Worm (Caenorhabditis elegans) whole organism, L4 larva: Measurements from ENCODE around the gene tab-1.
A peak's percentile ranks its signal among the peaks of the same experiment; 100 is the strongest.

Source experiments
- F26F4.8 ChIP-seq: fragments of 200-800 bp; sonication (Bioruptor generic); conservative IDR thresholded peaks from 2 replicates; pipeline ENCODE4 v1.3.6; 2022; ENCODE audit warnings: missing genetic modification characterization, missing compliant biosample characterization
- F49E8.2 ChIP-seq: sonication (generic microtip); optimal IDR thresholded peaks from 2 replicates; lab custom pipeline; 2016; ENCODE audit warnings: missing compliant biosample characterization, mild to moderate bottlenecking, missing genetic modification characterization, borderline replicate concordance
- R02D3.7 ChIP-seq: fragments of 150-350 bp; sonication (generic microtip); optimal IDR thresholded peaks from 3 replicates; lab custom pipeline; 2014; ENCODE audit warnings: missing biosample characterization, missing genetic modification characterization
- T20F7.1 ChIP-seq: fragments of 200-800 bp; sonication (Bioruptor generic); optimal IDR thresholded peaks from 2 replicates; lab custom pipeline; 2018; ENCODE audit warnings: mild to moderate bottlenecking, missing genetic modification characterization, missing compliant biosample characterization
- Y105C5A.15 ChIP-seq: fragments of 200-800 bp; sonication (Bioruptor generic); IDR thresholded peaks from 2 replicates; pipeline ENCODE4 v1.3.6; 2022; ENCODE audit warnings: missing genetic modification characterization, missing compliant biosample characterization
- Y75B8A.6 ChIP-seq: fragments of 200-800 bp; sonication (Bioruptor generic); IDR thresholded peaks from 2 replicates; pipeline ENCODE4 v1.3.6; 2022; ENCODE audit warnings: missing genetic modification reagents, missing genetic modification characterization, missing compliant biosample characterization
- aha-1 ChIP-seq: fragments of 150-350 bp; peaks from one replicate; lab custom pipeline; 2014; ENCODE audit warnings: missing biosample characterization, missing genetic modification characterization
- aly-2 ChIP-seq: sonication (generic microtip); optimal IDR thresholded peaks from 2 replicates; lab custom pipeline; 2018; ENCODE audit warnings: missing biosample characterization, missing genetic modification characterization
- arid-1 ChIP-seq: fragments of 200-800 bp; sonication (Bioruptor generic); conservative IDR thresholded peaks from 2 replicates; pipeline ENCODE4 v1.3.6; 2022; ENCODE audit warnings: missing genetic modification reagents, missing genetic modification characterization, missing compliant biosample characterization
- ceh-28 ChIP-seq: fragments of 150-350 bp; optimal IDR thresholded peaks from 2 replicates; lab custom pipeline; 2014; ENCODE audit warnings: missing biosample characterization, missing genetic modification reagents, missing genetic modification characterization
- ceh-32 ChIP-seq: sonication (generic microtip); optimal IDR thresholded peaks from 2 replicates; lab custom pipeline; 2016; ENCODE audit warnings: mild to moderate bottlenecking, missing genetic modification characterization, missing compliant biosample characterization; ENCODE audit not compliant: poor library complexity
- ceh-44 ChIP-seq: fragments of 200-800 bp; sonication (Bioruptor generic); IDR thresholded peaks from 2 replicates; pipeline ENCODE4 v1.3.6; 2022; ENCODE audit warnings: missing genetic modification reagents, missing genetic modification characterization, missing compliant biosample characterization
- ceh-62 ChIP-seq: sonication (generic microtip); optimal IDR thresholded peaks from 2 replicates; lab custom pipeline; 2017; ENCODE audit warnings: missing biosample characterization, missing genetic modification characterization
- cey-2 ChIP-seq: sonication (generic microtip); optimal IDR thresholded peaks from 3 replicates; lab custom pipeline; 2017; ENCODE audit warnings: missing genetic modification characterization, mild to moderate bottlenecking, missing compliant biosample characterization, antibody characterized with exemption, borderline replicate concordance; ENCODE audit not compliant: insufficient read depth
- daf-16 ChIP-seq, 3 experiments: sonication (generic microtip); optimal IDR thresholded peaks; 2 replicates each; lab custom pipeline; 2016 to 2017; ENCODE audit warnings: missing genetic modification characterization in 3 of 3, missing genetic modification reagents in 3 of 3, mild to moderate bottlenecking in 2 of 3, missing compliant biosample characterization in 2 of 3, missing biosample characterization in 1 of 3, moderate library complexity in 1 of 3
- dmd-6 ChIP-seq: fragments of 200-800 bp; sonication (Bioruptor generic); IDR thresholded peaks from 2 replicates; pipeline ENCODE4 v1.3.6; 2022; ENCODE audit warnings: missing genetic modification reagents, missing genetic modification characterization, missing compliant biosample characterization
- dpl-1 ChIP-seq: fragments of 150-350 bp; optimal IDR thresholded peaks from 2 replicates; lab custom pipeline; 2014; ENCODE audit warnings: missing biosample characterization, missing genetic modification reagents, missing genetic modification characterization
- duxl-1 ChIP-seq: sonication (generic microtip); optimal IDR thresholded peaks from 2 replicates; lab custom pipeline; 2016; ENCODE audit warnings: mild to moderate bottlenecking, missing genetic modification characterization, moderate library complexity, missing compliant biosample characterization; ENCODE audit not compliant: poor library complexity
- dve-1 ChIP-seq: sonication (generic microtip); optimal IDR thresholded peaks from 2 replicates; lab custom pipeline; 2017; ENCODE audit warnings: antibody characterized with exemption, mild to moderate bottlenecking, missing genetic modification characterization, missing compliant biosample characterization; ENCODE audit not compliant: insufficient read depth
- egl-27 ChIP-seq: sonication (generic microtip); optimal IDR thresholded peaks from 3 replicates; lab custom pipeline; 2017; ENCODE audit warnings: missing biosample characterization, missing genetic modification reagents, missing genetic modification characterization
- fkh-10 ChIP-seq: fragments of 150-350 bp; optimal IDR thresholded peaks from 2 replicates; lab custom pipeline; 2014; ENCODE audit warnings: missing biosample characterization, missing genetic modification reagents, missing genetic modification characterization
- fos-1 ChIP-seq: fragments of 150-350 bp; optimal IDR thresholded peaks from 2 replicates; lab custom pipeline; 2014; ENCODE audit warnings: missing biosample characterization, missing genetic modification characterization
- gei-8 ChIP-seq: fragments of 200-800 bp; sonication (Bioruptor generic); optimal IDR thresholded peaks from 2 replicates; lab custom pipeline; 2018; ENCODE audit warnings: mild to moderate bottlenecking, missing genetic modification characterization, missing compliant biosample characterization
- hif-1 ChIP-seq, 2 experiments: sonication (generic microtip); optimal IDR thresholded peaks; 2 replicates each; lab custom pipeline; 2016 to 2017; ENCODE audit warnings: missing compliant biosample characterization in 2 of 2, missing genetic modification characterization in 2 of 2, missing genetic modification reagents in 2 of 2, missing genotype in 2 of 2, mild to moderate bottlenecking in 1 of 2
- hlh-30 ChIP-seq: sonication (generic microtip); optimal IDR thresholded peaks from 2 replicates; lab custom pipeline; 2017; ENCODE audit warnings: antibody characterized with exemption, mild to moderate bottlenecking, missing genetic modification characterization, missing compliant biosample characterization; ENCODE audit not compliant: insufficient read depth
- hmg-1.1 ChIP-seq: fragments of 200-800 bp; sonication (Bioruptor generic); IDR thresholded peaks from 2 replicates; pipeline ENCODE4 v1.3.6; 2022; ENCODE audit warnings: missing genetic modification reagents, missing genetic modification characterization, missing compliant biosample characterization
- lim-7 ChIP-seq: fragments of 200-800 bp; sonication (Bioruptor generic); IDR thresholded peaks from 2 replicates; pipeline ENCODE4 v1.3.6; 2022; ENCODE audit warnings: missing genetic modification characterization, missing compliant biosample characterization
- lin-1 ChIP-seq: fragments of 200-800 bp; sonication (Bioruptor generic); IDR thresholded peaks from 2 replicates; pipeline ENCODE4 v1.3.6; 2022; ENCODE audit warnings: missing genetic modification reagents, missing genetic modification characterization, missing compliant biosample characterization
- lin-15B ChIP-seq: fragments of 150-350 bp; sonication (generic microtip); optimal IDR thresholded peaks from 3 replicates; lab custom pipeline; 2014; ENCODE audit warnings: missing biosample characterization, missing genetic modification characterization
- lin-38 ChIP-seq: fragments of 200-800 bp; sonication (Bioruptor generic); IDR thresholded peaks from 2 replicates; pipeline ENCODE4 v1.3.6; 2022; ENCODE audit warnings: missing genetic modification reagents, missing genetic modification characterization, missing compliant biosample characterization
- lin-39 ChIP-seq: fragments of 150-350 bp; optimal IDR thresholded peaks from 2 replicates; lab custom pipeline; 2014; ENCODE audit warnings: missing biosample characterization, missing genetic modification reagents, missing genetic modification characterization
- nhr-102 ChIP-seq: sonication (generic microtip); optimal IDR thresholded peaks from 2 replicates; lab custom pipeline; 2016; ENCODE audit warnings: mild to moderate bottlenecking, missing genetic modification characterization, moderate library complexity, missing compliant biosample characterization
- nhr-11 ChIP-seq: fragments of 150-350 bp; optimal IDR thresholded peaks from 2 replicates; lab custom pipeline; 2014; ENCODE audit warnings: missing biosample characterization, missing genetic modification characterization
- nhr-111 ChIP-seq: fragments of 200-800 bp; sonication (Bioruptor generic); optimal IDR thresholded peaks from 2 replicates; lab custom pipeline; 2018; ENCODE audit warnings: mild to moderate bottlenecking, missing genetic modification characterization, missing compliant biosample characterization
- nhr-25 ChIP-seq: sonication (generic microtip); optimal IDR thresholded peaks from 2 replicates; lab custom pipeline; 2017; ENCODE audit warnings: missing genetic modification characterization, mild to moderate bottlenecking, missing compliant biosample characterization, antibody characterized with exemption, moderate library complexity, borderline replicate concordance; ENCODE audit not compliant: insufficient read depth
- nhr-41 ChIP-seq: fragments of 200-800 bp; sonication (Bioruptor generic); IDR thresholded peaks from 2 replicates; pipeline ENCODE4 v1.3.6; 2022; ENCODE audit warnings: missing genetic modification reagents, missing genetic modification characterization, missing compliant biosample characterization
- nhr-42 ChIP-seq: fragments of 200-800 bp; sonication (Bioruptor generic); IDR thresholded peaks from 2 replicates; pipeline ENCODE4 v1.3.6; 2022; ENCODE audit warnings: missing genetic modification characterization, missing compliant biosample characterization
- nhr-77 ChIP-seq: fragments of 150-350 bp; optimal IDR thresholded peaks from 2 replicates; lab custom pipeline; 2014; ENCODE audit warnings: missing biosample characterization, missing genetic modification characterization
- pha-4 ChIP-seq, 2 experiments: fragments of 150-350 bp in 1 of 2; fragments of 200-800 bp in 1 of 2; sonication (Bioruptor generic) in 1 of 2; IDR thresholded peaks in 1 of 2; optimal IDR thresholded peaks in 1 of 2; 2 replicates each; pipeline versions ENCODE4 v1.3.6 to Lab custom; 2014 to 2022; ENCODE audit warnings: missing genetic modification characterization in 2 of 2, missing genetic modification reagents in 2 of 2, missing biosample characterization in 1 of 2, missing compliant biosample characterization in 1 of 2
- skn-1 ChIP-seq: fragments of 150-350 bp; optimal IDR thresholded peaks from 2 replicates; lab custom pipeline; 2014; ENCODE audit warnings: missing biosample characterization, missing genetic modification characterization
- spr-3 ChIP-seq: fragments of 200-800 bp; sonication (Bioruptor generic); optimal IDR thresholded peaks from 2 replicates; lab custom pipeline; 2018; ENCODE audit warnings: mild to moderate bottlenecking, missing genetic modification characterization, missing compliant biosample characterization
- tag-97 ChIP-seq: fragments of 200-800 bp; sonication (Bioruptor generic); IDR thresholded peaks from 2 replicates; pipeline ENCODE4 v1.3.6; 2022; ENCODE audit warnings: missing genetic modification characterization, missing compliant biosample characterization
- tra-1 ChIP-seq: fragments of 200-800 bp; sonication (Bioruptor generic); IDR thresholded peaks from 2 replicates; pipeline ENCODE4 v1.3.6; 2022; ENCODE audit warnings: missing genetic modification reagents, missing genetic modification characterization, missing compliant biosample characterization
- unc-130 ChIP-seq: sonication (generic microtip); optimal IDR thresholded peaks from 2 replicates; lab custom pipeline; 2016; ENCODE audit warnings: missing genetic modification reagents, missing genetic modification characterization, missing compliant biosample characterization
- unc-39 ChIP-seq: sonication (generic microtip); optimal IDR thresholded peaks from 2 replicates; lab custom pipeline; 2017; ENCODE audit warnings: missing biosample characterization, missing genetic modification characterization
- zfp-2 ChIP-seq: sonication (generic microtip); optimal IDR thresholded peaks from 2 replicates; lab custom pipeline; 2016; ENCODE audit warnings: mild to moderate bottlenecking, missing genetic modification characterization, missing compliant biosample characterization
- zfp-3 ChIP-seq: fragments of 200-800 bp; sonication (Bioruptor generic); conservative IDR thresholded peaks from 2 replicates; pipeline ENCODE4 v1.3.6; 2022; ENCODE audit warnings: missing genetic modification reagents, missing genetic modification characterization, missing compliant biosample characterization
- zip-2 ChIP-seq: fragments of 150-350 bp; optimal IDR thresholded peaks from 2 replicates; lab custom pipeline; 2014; ENCODE audit warnings: missing biosample characterization, missing genetic modification characterization
- ztf-11 ChIP-seq: fragments of 150-350 bp; optimal IDR thresholded peaks from 2 replicates; lab custom pipeline; 2014; ENCODE audit warnings: missing biosample characterization, missing genetic modification characterization

tab-1 gene

DNA sequence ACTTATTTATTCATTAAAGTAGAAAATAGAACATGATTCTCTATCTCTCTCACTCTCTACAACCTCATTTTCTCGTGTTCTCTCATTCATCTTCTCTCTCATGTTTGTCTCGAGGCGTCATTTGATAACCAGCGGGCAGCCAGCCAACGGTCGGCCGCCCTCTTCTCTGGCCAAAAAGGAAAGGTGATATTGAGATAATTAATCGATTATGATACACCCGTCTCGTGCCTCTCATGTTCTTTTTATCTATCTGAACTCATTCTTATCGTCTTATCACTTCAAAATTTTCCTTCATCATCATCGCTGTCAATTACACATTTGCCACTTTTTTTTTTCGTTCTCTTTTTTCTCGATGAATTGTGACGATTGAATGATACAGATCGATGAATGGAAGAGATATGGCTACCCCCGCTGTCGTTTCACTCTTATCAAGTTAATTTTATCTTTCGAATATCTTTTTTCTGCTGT is 39.6 kb downstream of the tab-1 start (continued):
- peak; percentile 59 for TF ChIP-seq fos-1 (tag; lab: Kevin White, UChicago)
- no peak for TF ChIP-seq lin-39 (tag; lab: Kevin White, UChicago)
- TF ChIP-seq pha-4 (GFP tag; IDR thresholded peaks at IDR 0.05; lab: Robert Waterston, UW), result peak; percentile 71
- TF ChIP-seq pha-4 (tag; optimal IDR thresholded peaks at IDR 0.05; lab: Kevin White, UChicago), result no peak
- TF ChIP-seq lim-7, result no peak
- TF ChIP-seq arid-1 (GFP tag; lab: Robert Waterston, UW), result peak; percentile 75; the same call in 1 of the 2 replicates
- TF ChIP-seq ceh-62 (tag; lab: Kevin White, UChicago), result no peak
- no peak for TF ChIP-seq hif-1 (tag; optimal IDR thresholded peaks at IDR 0.05; lab: Kevin White, UChicago)
- no peak for TF ChIP-seq F26F4.8 (GFP tag; lab: Robert Waterston, UW)
- peak; percentile 98 for TF ChIP-seq dve-1 (tag; lab: Kevin White, UChicago)
- 0 out of 2 replicates have a peak, but pooled peaks have one; percentile 33 for TF ChIP-seq hmg-1.1 (GFP tag; lab: Robert Waterston, UW)
- TF ChIP-seq zfp-2 (tag; lab: Kevin White, UChicago), result no peak
- TF ChIP-seq unc-130 (GFP tag; lab: Kevin White, UChicago), result no peak
- peak; percentile 11 for TF ChIP-seq dpl-1 (GFP tag; lab: Kevin White, UChicago)
- TF ChIP-seq daf-16 (GFP tag; optimal IDR thresholded peaks at IDR 0.05; lab: Kevin White, UChicago), result peak; percentile 28 to 85
- TF ChIP-seq daf-16 (tag; optimal IDR thresholded peaks at IDR 0.05; lab: Kevin White, UChicago), result peak; percentile 93
- no peak for TF ChIP-seq R02D3.7 (tag; lab: Kevin White, UChicago)
- TF ChIP-seq nhr-111 (GFP tag; lab: Kevin White, UChicago), result no peak
- TF ChIP-seq nhr-11 (tag; lab: Kevin White, UChicago), result peak; percentile 9
- TF ChIP-seq tra-1 (GFP tag; lab: Robert Waterston, UW), result peak; percentile 99
- no peak; the same call in 1 of the 2 replicates for TF ChIP-seq nhr-42 (GFP tag; lab: Robert Waterston, UW)
- TF ChIP-seq ztf-11 (tag; lab: Kevin White, UChicago), result no peak
- TF ChIP-seq F49E8.2, result no peak
- no peak for TF ChIP-seq ceh-32 (tag; lab: Kevin White, UChicago)
- TF ChIP-seq zfp-3 (GFP tag; lab: Robert Waterston, UW), result 0 out of 2 replicates have a peak, but pooled peaks have one; percentile 49
- peak; percentile 58 for TF ChIP-seq lin-38 (GFP tag; lab: Robert Waterston, UW)
- no peak for TF ChIP-seq ceh-44 (GFP tag; lab: Robert Waterston, UW)
- TF ChIP-seq T20F7.1 (GFP tag; lab: Kevin White, UChicago), result peak; percentile 78
- peak; percentile 1 for TF ChIP-seq duxl-1 (tag; lab: Kevin White, UChicago)
- peak; percentile 48 for TF ChIP-seq nhr-25 (tag; lab: Kevin White, UChicago)
- TF ChIP-seq hlh-30, result peak; percentile 97
- TF ChIP-seq nhr-77, result peak; percentile 96
- no peak for TF ChIP-seq Y105C5A.15 (GFP tag; lab: Robert Waterston, UW)
- no peak for TF ChIP-seq skn-1 (tag; lab: Kevin White, UChicago)
- TF ChIP-seq egl-27 (tag; lab: Kevin White, UChicago), result peak; percentile 96
- TF ChIP-seq cey-2, result peak; percentile 94
- TF ChIP-seq dmd-6 (GFP tag; lab: Robert Waterston, UW), result peak; percentile 99
- no peak for TF ChIP-seq aly-2 (tag; lab: Kevin White, UChicago)
- TF ChIP-seq zip-2 (tag; lab: Kevin White, UChicago), result peak; percentile 36
- TF ChIP-seq Y75B8A.6 (GFP tag; lab: Robert Waterston, UW), result no peak
- TF ChIP-seq lin-1 (GFP tag; lab: Robert Waterston, UW), result peak; percentile 96
- no peak for TF ChIP-seq tag-97 (GFP tag; lab: Robert Waterston, UW)
- no peak for TF ChIP-seq unc-39
- TF ChIP-seq spr-3 (GFP tag; lab: Kevin White, UChicago), result no peak
- peak; percentile 94 for TF ChIP-seq nhr-41 (GFP tag; lab: Robert Waterston, UW)
- TF ChIP-seq nhr-102, result peak; percentile 95
- TF ChIP-seq gei-8 (GFP tag; lab: Kevin White, UChicago), result peak; percentile 72
- TF ChIP-seq fkh-10, result no peak
- TF ChIP-seq lin-15B (tag; lab: Kevin White, UChicago), result no peak
- TF ChIP-seq ceh-28, result peak; percentile 67
- TF ChIP-seq aha-1, result peak; percentile 97
